Worm (Caenorhabditis elegans): ENCODE results near the gene W05B2.2.

DNA sequence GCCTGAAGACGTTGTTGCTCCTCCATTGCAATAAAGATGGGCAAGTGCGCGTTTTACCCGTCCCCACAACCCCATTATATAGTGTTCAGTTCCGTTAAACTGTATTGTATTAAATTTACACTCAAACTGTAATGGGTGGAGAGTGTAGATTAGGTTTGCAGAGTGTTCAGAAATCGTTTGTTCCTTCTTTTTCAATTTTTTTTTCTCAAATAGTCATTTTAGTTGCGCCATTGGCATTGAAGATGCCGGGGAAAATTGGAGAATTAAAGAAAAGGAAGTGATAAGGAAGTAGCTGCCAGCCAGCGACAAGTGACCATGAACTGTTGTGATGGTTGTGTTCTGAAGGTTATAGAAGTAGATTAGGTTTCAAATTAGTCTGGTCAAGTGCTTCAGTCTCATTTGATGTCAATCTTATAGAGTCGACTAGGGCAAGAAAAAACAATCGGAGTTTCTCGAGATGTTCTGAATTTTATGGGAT lies 18.7 kb upstream of the W05B2.2 start, which contains the start of gene col-93:
- TF ChIP-seq ceh-30 (tag; optimal IDR thresholded peaks at IDR 0.05) (no peak), sox-2 (GFP tag; IDR thresholded peaks at IDR 0.05) (no peak), nhr-11 (tag; optimal IDR thresholded peaks at IDR 0.05) (no peak), fkh-10 (GFP tag; optimal IDR thresholded peaks at IDR 0.05) (no peak), sox-4 (tag; optimal IDR thresholded peaks at IDR 0.05) (no peak), rnt-1 (tag; optimal IDR thresholded peaks at IDR 0.05) (no peak), unc-3 (GFP tag; conservative IDR thresholded peaks at IDR 0.05) (no peak), unc-3 (tag; optimal IDR thresholded peaks at IDR 0.05) (no peak), ceh-2 (tag; optimal IDR thresholded peaks at IDR 0.05) (no peak)

Measured in whole organism, late embryonic.